Worm (Caenorhabditis elegans): ENCODE data around the gene ZK418.10.

Gene ZK418.10

DNA sequence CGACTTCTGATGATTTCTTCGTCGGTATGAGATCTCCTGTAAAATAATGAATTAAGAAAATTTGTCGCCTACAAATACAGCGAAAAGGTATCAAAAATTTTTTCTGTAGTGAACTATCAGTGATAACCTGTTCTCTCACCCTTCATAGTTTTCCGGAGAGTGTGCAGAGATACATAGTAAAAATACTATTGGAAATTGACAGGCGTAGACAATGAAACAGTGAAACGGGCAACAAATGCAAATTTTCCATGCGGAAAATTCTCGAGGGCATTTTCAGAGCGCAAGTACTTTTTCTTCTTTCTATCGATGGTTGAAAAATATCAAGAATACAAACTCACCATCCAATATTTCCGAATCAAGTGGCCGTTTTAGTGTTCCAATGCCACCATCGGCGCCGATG lies 3.3 kb downstream of the ZK418.10 start:
- TF ChIP-seq lsy-12 (tag; optimal IDR thresholded peaks at IDR 0.05) (no peak), elt-2 (tag; optimal IDR thresholded peaks at IDR 0.05) (peak; percentile 28)

DNA sequence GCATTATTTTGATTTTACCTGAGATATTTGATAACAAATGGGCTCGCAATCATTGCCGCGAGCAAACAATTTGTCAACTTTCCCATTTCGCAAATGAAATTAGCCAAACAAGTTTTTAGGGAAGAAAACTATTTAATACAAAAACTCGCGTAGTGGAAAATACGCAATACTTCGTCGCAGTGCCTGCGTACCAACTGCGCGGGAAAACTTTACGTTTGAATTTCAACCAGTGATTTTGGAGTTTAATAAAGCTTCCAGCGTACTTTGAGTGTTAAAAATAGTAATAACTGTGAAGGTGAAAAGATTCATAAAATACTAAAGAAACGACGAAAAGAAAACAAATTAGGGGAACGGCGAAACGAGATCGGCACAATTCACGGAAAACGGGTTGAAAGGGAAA lies 5.6 kb downstream of the ZK418.10 start, which contains the start of gene tofu-7:
Gene tofu-7, minus strand, starts transcription at position 111 of the 400 bp plus-strand sequence.
- no peak for TF ChIP-seq nhr-67 (tag; optimal IDR thresholded peaks at IDR 0.05)
- no peak for TF ChIP-seq nhr-11 (tag; optimal IDR thresholded peaks at IDR 0.05)
- TF ChIP-seq R02D3.7 (tag; optimal IDR thresholded peaks at IDR 0.05), result no peak
- TF ChIP-seq ceh-16 (tag; optimal IDR thresholded peaks at IDR 0.05), result no peak
- TF ChIP-seq lin-15B (tag; optimal IDR thresholded peaks at IDR 0.05), result no peak
- no peak for TF ChIP-seq elt-1 (tag; optimal IDR thresholded peaks at IDR 0.05)
- TF ChIP-seq nhr-76 (tag; optimal IDR thresholded peaks at IDR 0.05), result no peak
- TF ChIP-seq nhr-43 (tag; optimal IDR thresholded peaks at IDR 0.05; ENCODE audit: poor library complexity, severe bottlenecking), result no peak
- no peak for TF ChIP-seq hmg-11 (tag; optimal IDR thresholded peaks at IDR 0.05)
- no peak for TF ChIP-seq skn-1 (tag; optimal IDR thresholded peaks at IDR 0.05)
- TF ChIP-seq pha-4 (tag; optimal IDR thresholded peaks at IDR 0.05), result no peak
- no peak for TF ChIP-seq unc-39 (tag; optimal IDR thresholded peaks at IDR 0.05)
- no peak for TF ChIP-seq elt-3 (tag; optimal IDR thresholded peaks at IDR 0.05)
- no peak for TF ChIP-seq egl-27 (tag; optimal IDR thresholded peaks at IDR 0.05)
- TF ChIP-seq nhr-25 (tag; optimal IDR thresholded peaks at IDR 0.05), result no peak
- TF ChIP-seq ama-1 (optimal IDR thresholded peaks at IDR 0.05), result no peak

DNA sequence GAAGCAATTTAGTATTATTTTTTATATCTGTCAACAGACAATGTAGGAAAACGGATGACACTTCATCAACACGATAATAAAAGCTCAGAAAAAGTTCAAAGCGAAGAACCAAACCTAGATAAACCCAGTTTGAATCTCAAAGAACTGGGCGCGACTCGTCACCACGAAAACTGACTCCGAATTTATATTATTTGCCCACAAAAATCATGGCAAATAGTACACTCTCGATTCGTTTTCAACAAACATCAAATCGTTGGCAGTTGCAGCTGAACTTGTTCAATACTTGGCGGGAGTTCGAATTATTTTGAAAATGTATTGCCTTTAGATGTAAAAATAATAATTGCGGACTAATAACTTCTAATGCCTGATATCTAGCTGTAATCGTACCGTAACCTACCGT lies 7.4 kb downstream of the ZK418.10 start:
- TF ChIP-seq ztf-4 (tag; optimal IDR thresholded peaks at IDR 0.05) (no peak), pha-4 (tag; optimal IDR thresholded peaks at IDR 0.05) (peak; percentile 26)

DNA sequence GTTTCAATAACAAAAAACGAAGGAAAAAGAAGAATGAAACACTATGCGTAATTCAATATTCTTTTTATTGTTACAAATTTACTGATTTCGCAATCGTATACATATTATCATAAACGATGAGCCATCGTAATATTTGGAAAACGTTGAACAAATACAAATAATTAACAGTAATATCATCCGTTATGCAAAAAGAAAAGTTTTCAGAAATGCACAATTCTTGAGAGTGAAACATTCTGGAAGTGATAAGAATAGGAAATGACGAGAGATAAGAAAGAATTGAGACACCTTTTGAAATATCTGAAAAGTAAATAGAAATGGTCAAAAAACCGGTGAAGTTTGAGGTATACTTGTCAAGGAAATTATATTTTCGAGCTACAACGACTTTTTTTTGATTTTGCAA lies 9.0 kb downstream of the ZK418.10 start:
- TF ChIP-seq lin-39 (tag; optimal IDR thresholded peaks at IDR 0.05) (no peak), jun-1 (tag; optimal IDR thresholded peaks at IDR 0.05) (peak; percentile 19), ama-1 (optimal IDR thresholded peaks at IDR 0.05) (no peak), elt-2 (tag; optimal IDR thresholded peaks at IDR 0.05) (peak; percentile 69), pqm-1 (tag; optimal IDR thresholded peaks at IDR 0.05) (peak; percentile 60), pha-4 (tag; optimal IDR thresholded peaks at IDR 0.05) (peak; percentile 72), fos-1 (tag; optimal IDR thresholded peaks at IDR 0.05) (no peak)

DNA sequence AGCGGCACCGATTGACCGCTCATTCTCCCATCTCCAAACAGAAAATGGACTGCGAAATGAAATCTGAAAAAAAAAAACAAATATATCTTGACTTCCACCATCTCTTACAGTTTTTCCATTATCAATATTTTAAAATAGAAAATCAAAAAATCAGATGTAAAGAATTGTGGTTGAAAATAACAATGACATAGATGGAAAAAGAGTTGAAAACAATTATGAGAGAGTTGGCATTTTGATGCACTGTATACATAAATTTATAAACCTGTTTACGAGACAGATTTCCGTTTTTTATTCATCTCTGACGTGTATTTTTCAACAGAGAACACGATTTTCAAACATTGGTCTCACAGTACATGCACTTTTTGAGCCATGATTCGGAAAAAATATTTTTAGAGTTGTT lies 9.8 kb downstream of the ZK418.10 start, which contains the start of gene ZK418.7:
Gene ZK418.7, minus strand, starts transcription at position 101 of the 400 bp plus-strand sequence.
- TF ChIP-seq ceh-82 (tag; optimal IDR thresholded peaks at IDR 0.05) (no peak), sea-2 (GFP tag; optimal IDR thresholded peaks at IDR 0.05) (no peak), nhr-11 (tag; optimal IDR thresholded peaks at IDR 0.05) (no peak), ceh-9 (tag; optimal IDR thresholded peaks at IDR 0.05) (no peak), elt-1 (tag; optimal IDR thresholded peaks at IDR 0.05) (no peak), ama-1 (optimal IDR thresholded peaks at IDR 0.05) (no peak), mml-1 (tag; optimal IDR thresholded peaks at IDR 0.05) (no peak), lin-15B (tag; optimal IDR thresholded peaks at IDR 0.05) (no peak), nhr-25 (tag; optimal IDR thresholded peaks at IDR 0.05) (no peak), mdl-1 (tag; optimal IDR thresholded peaks at IDR 0.05) (no peak), fkh-10 (GFP tag; optimal IDR thresholded peaks at IDR 0.05) (no peak), egl-27 (tag; optimal IDR thresholded peaks at IDR 0.05) (no peak), nhr-23 (tag; optimal IDR thresholded peaks at IDR 0.05) (no peak), R02D3.7 (tag; optimal IDR thresholded peaks at IDR 0.05) (no peak), egl-5 (tag; optimal IDR thresholded peaks at IDR 0.05) (no peak), skn-1 (tag; optimal IDR thresholded peaks at IDR 0.05) (no peak), unc-39 (tag; optimal IDR thresholded peaks at IDR 0.05) (no peak)

DNA sequence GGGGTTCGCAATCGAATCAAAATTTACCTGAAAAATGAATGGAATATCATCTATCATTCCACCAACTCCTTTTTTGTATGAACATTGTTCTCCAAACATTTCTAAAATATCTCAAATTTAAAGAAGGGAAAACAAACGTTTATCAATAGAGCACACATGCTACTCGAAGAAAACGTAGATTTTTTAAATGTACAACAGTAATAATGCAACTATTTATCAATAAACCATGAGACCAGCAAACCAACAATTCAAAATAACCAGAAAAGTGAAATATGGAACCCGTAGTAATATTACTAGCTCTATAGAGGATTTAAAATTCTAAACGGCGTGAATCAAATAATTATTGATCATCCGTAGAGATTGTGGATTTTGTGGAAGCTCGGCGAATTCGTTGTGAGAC lies 11.8 kb downstream of the ZK418.10 start, which contains the start of gene ZK418.6:
Gene ZK418.6, minus strand, starts transcription at position 101 of the 400 bp plus-strand sequence.
- TF ChIP-seq jun-1 (tag; optimal IDR thresholded peaks at IDR 0.05) (no peak), nhr-67 (tag; optimal IDR thresholded peaks at IDR 0.05) (no peak), mml-1 (tag; optimal IDR thresholded peaks at IDR 0.05) (no peak), lin-39 (tag; optimal IDR thresholded peaks at IDR 0.05) (no peak), nhr-25 (tag; optimal IDR thresholded peaks at IDR 0.05) (no peak), tbx-2 (tag; optimal IDR thresholded peaks at IDR 0.05) (no peak), ceh-82 (tag; optimal IDR thresholded peaks at IDR 0.05) (no peak), unc-62 (GFP tag; optimal IDR thresholded peaks at IDR 0.05) (no peak), fos-1 (tag; optimal IDR thresholded peaks at IDR 0.05) (no peak), zag-1 (tag; optimal IDR thresholded peaks at IDR 0.05) (no peak)

Data from whole organism, L3 larva.